Fruit fly (Drosophila melanogaster) whole organism, embryonic: ENCODE results near the gene hng2.

ENCODE experiments used
- ATbp ChIP-seq: fragments of 200-800 bp; sonication (Bioruptor generic); optimal IDR thresholded peaks from 2 replicates; lab custom pipeline; 2017; ENCODE audit warnings: missing biosample characterization, mild to moderate bottlenecking, missing genetic modification characterization, missing genetic modification reagents
- Asciz ChIP-seq: fragments of 200-800 bp; sonication (Bioruptor generic); optimal IDR thresholded peaks from 2 replicates; lab custom pipeline; 2017; ENCODE audit warnings: missing biosample characterization, mild to moderate bottlenecking, missing genetic modification characterization, missing genetic modification reagents
- BEAF-32 ChIP-seq: fragments of 200-800 bp; sonication (Bioruptor generic); optimal IDR thresholded peaks from 3 replicates; lab custom pipeline; 2017; ENCODE audit warnings: missing biosample characterization, missing genetic modification characterization, mild to moderate bottlenecking, moderate library complexity, missing genetic modification reagents
- BtbVII ChIP-seq: fragments of 200-800 bp; sonication (Bioruptor generic); optimal IDR thresholded peaks from 3 replicates; lab custom pipeline; 2017; ENCODE audit warnings: missing biosample characterization, mild to moderate bottlenecking, missing genetic modification characterization
- CG10209 ChIP-seq: fragments of 200-800 bp; sonication (Bioruptor generic); optimal IDR thresholded peaks from 3 replicates; lab custom pipeline; 2017; ENCODE audit warnings: missing biosample characterization, mild to moderate bottlenecking, missing genetic modification characterization, missing genetic modification reagents
- CG10267 ChIP-seq: fragments of 200-800 bp; sonication (Bioruptor generic); optimal IDR thresholded peaks from 2 replicates; lab custom pipeline; 2018; ENCODE audit warnings: missing biosample characterization, mild to moderate bottlenecking, missing genetic modification characterization, moderate library complexity
- CG12071 ChIP-seq: fragments of 200-800 bp; sonication (Bioruptor generic); optimal IDR thresholded peaks from 3 replicates; lab custom pipeline; 2018; ENCODE audit warnings: missing biosample characterization, mild to moderate bottlenecking, missing genetic modification characterization
- CG1233 ChIP-seq: fragments of 200-800 bp; sonication (Bioruptor generic); optimal IDR thresholded peaks from 4 replicates; lab custom pipeline; 2018; ENCODE audit warnings: missing biosample characterization, mild to moderate bottlenecking, missing genetic modification characterization
- CG12391 ChIP-seq: fragments of 200-800 bp; sonication (Bioruptor generic); optimal IDR thresholded peaks from 3 replicates; lab custom pipeline; 2018; ENCODE audit warnings: missing biosample characterization, mild to moderate bottlenecking, missing genetic modification characterization, moderate library complexity
- CG13296 ChIP-seq: fragments of 200-800 bp; sonication (Bioruptor generic); optimal IDR thresholded peaks from 3 replicates; lab custom pipeline; 2018; ENCODE audit warnings: missing biosample characterization, mild to moderate bottlenecking, missing genetic modification characterization
- CG13624 ChIP-seq: fragments of 200-800 bp; sonication (Bioruptor generic); optimal IDR thresholded peaks from 2 replicates; lab custom pipeline; 2016; ENCODE audit warnings: missing biosample characterization, missing genetic modification characterization
- CG14710 ChIP-seq: fragments of 200-800 bp; sonication (Bioruptor generic); optimal IDR thresholded peaks from 3 replicates; lab custom pipeline; 2019; ENCODE audit warnings: missing biosample characterization, mild to moderate bottlenecking, missing genetic modification characterization, moderate library complexity
- CG15514 ChIP-seq: fragments of 200-800 bp; sonication (Bioruptor generic); optimal IDR thresholded peaks from 3 replicates; lab custom pipeline; 2017; ENCODE audit warnings: missing biosample characterization, missing genetic modification characterization, mild to moderate bottlenecking, moderate library complexity, missing genetic modification reagents
- CG17361 ChIP-seq: fragments of 200-800 bp; sonication (Bioruptor generic); IDR thresholded peaks from 3 replicates; pipeline ENCODE4 v1.3.6; 2022; ENCODE audit warnings: missing biosample characterization, missing genetic modification characterization
- CG1792 ChIP-seq: fragments of 200-800 bp; sonication (Bioruptor generic); optimal IDR thresholded peaks from 2 replicates; lab custom pipeline; 2016; ENCODE audit warnings: missing biosample characterization, missing genetic modification characterization
- CG18262 ChIP-seq: fragments of 200-800 bp; optimal IDR thresholded peaks from 3 replicates; lab custom pipeline; 2019; ENCODE audit warnings: missing biosample characterization, mild to moderate bottlenecking, missing genetic modification characterization, moderate library complexity
- CG3726 ChIP-seq: fragments of 200-800 bp; sonication (Bioruptor generic); IDR thresholded peaks from 3 replicates; pipeline ENCODE4, ENCODE4 v1.3.6; 2022; ENCODE audit warnings: missing biosample characterization, missing genetic modification characterization
- CG42726 ChIP-seq: fragments of 200-800 bp; sonication (Bioruptor generic); IDR thresholded peaks from 2 replicates; pipeline ENCODE4 v1.3.6; 2022; ENCODE audit warnings: missing biosample characterization, missing genetic modification characterization; ENCODE audit not compliant: partially characterized antibody
- CG5180 ChIP-seq: fragments of 200-800 bp; sonication (Bioruptor generic); optimal IDR thresholded peaks from 3 replicates; lab custom pipeline; 2017; ENCODE audit warnings: missing biosample characterization, missing genetic modification characterization, mild to moderate bottlenecking, moderate library complexity, missing genetic modification reagents
- CG6813 ChIP-seq: fragments of 200-800 bp; sonication (Bioruptor generic); optimal IDR thresholded peaks from 2 replicates; lab custom pipeline; 2017; ENCODE audit warnings: missing biosample characterization, missing genetic modification characterization, mild to moderate bottlenecking, moderate library complexity, missing genetic modification reagents
- CG6854 ChIP-seq: fragments of 200-800 bp; sonication (Bioruptor generic); optimal IDR thresholded peaks from 3 replicates; lab custom pipeline; 2017; ENCODE audit warnings: missing biosample characterization, mild to moderate bottlenecking, missing genetic modification characterization
- CG7271 ChIP-seq: fragments of 200-800 bp; sonication (Bioruptor generic); optimal IDR thresholded peaks from 2 replicates; lab custom pipeline; 2018; ENCODE audit warnings: missing biosample characterization, mild to moderate bottlenecking, missing genetic modification characterization, moderate library complexity
- CG7963 ChIP-seq: fragments of 200-800 bp; sonication (Bioruptor generic); IDR thresholded peaks from 3 replicates; pipeline ENCODE4 v1.3.6; 2022; ENCODE audit warnings: missing biosample characterization, missing genetic modification characterization; ENCODE audit not compliant: partially characterized antibody
- CG9727 ChIP-seq: fragments of 200-800 bp; sonication (Bioruptor generic); optimal IDR thresholded peaks from 3 replicates; lab custom pipeline; 2017; ENCODE audit warnings: missing biosample characterization, mild to moderate bottlenecking, missing genetic modification characterization
- Hr3 ChIP-seq: fragments of 200-800 bp; sonication (Bioruptor generic); optimal IDR thresholded peaks from 3 replicates; lab custom pipeline; 2016; ENCODE audit warnings: missing biosample characterization, missing genetic modification characterization
- Lim3 ChIP-seq: fragments of 200-800 bp; sonication (Bioruptor generic); IDR thresholded peaks from 2 replicates; pipeline ENCODE4 v1.3.6; 2022; ENCODE audit warnings: missing biosample characterization, missing genetic modification characterization
- NC2β ChIP-seq: fragments of 200-800 bp; sonication (Bioruptor generic); optimal IDR thresholded peaks from 2 replicates; lab custom pipeline; 2016; ENCODE audit warnings: missing biosample characterization, missing genetic modification characterization
- Nf-YC ChIP-seq: fragments of 200-800 bp; optimal IDR thresholded peaks from 3 replicates; lab custom pipeline; 2019; ENCODE audit warnings: missing biosample characterization, mild to moderate bottlenecking, missing genetic modification characterization, moderate library complexity
- NfI ChIP-seq: fragments of 200-800 bp; sonication (Bioruptor generic); optimal IDR thresholded peaks from 3 replicates; lab custom pipeline; 2018; ENCODE audit warnings: missing biosample characterization, mild to moderate bottlenecking, missing genetic modification characterization, moderate library complexity
- Ptx1 ChIP-seq: fragments of 200-800 bp; sonication (Bioruptor generic); IDR thresholded peaks from 2 replicates; pipeline ENCODE4 v1.3.6; 2022; ENCODE audit warnings: missing biosample characterization, missing genetic modification characterization
- Six4 ChIP-seq: fragments of 200-800 bp; sonication (Bioruptor generic); optimal IDR thresholded peaks from 2 replicates; lab custom pipeline; 2016; ENCODE audit warnings: missing biosample characterization, missing genetic modification characterization
- Xbp1 ChIP-seq: fragments of 200-800 bp; sonication (Bioruptor generic); optimal IDR thresholded peaks from 3 replicates; lab custom pipeline; 2016; ENCODE audit warnings: missing biosample characterization, mild to moderate bottlenecking, missing genetic modification characterization
- ara ChIP-seq: fragments of 200-800 bp; sonication (Bioruptor generic); IDR thresholded peaks from 2 replicates; pipeline ENCODE4 v1.3.6; 2022; ENCODE audit warnings: missing biosample characterization, missing genetic modification characterization
- disco-r ChIP-seq: fragments of 200-800 bp; sonication (Bioruptor generic); optimal IDR thresholded peaks from 2 replicates; lab custom pipeline; 2016; ENCODE audit warnings: missing biosample characterization, missing genetic modification characterization
- dysf ChIP-seq: fragments of 200-800 bp; sonication (Bioruptor generic); IDR thresholded peaks from 3 replicates; pipeline ENCODE4 v1.3.6; 2022; ENCODE audit warnings: missing biosample characterization, missing genetic modification characterization
- ems ChIP-seq: fragments of 200-800 bp; sonication (Bioruptor generic); optimal IDR thresholded peaks from 3 replicates; lab custom pipeline; 2016; ENCODE audit warnings: missing biosample characterization, missing genetic modification characterization
- gcm2 ChIP-seq: fragments of 200-800 bp; sonication (Bioruptor generic); optimal IDR thresholded peaks from 2 replicates; lab custom pipeline; 2016; ENCODE audit warnings: missing biosample characterization, missing genetic modification characterization
- hkb ChIP-seq, 2 experiments: fragments of 200-800 bp in 1 of 2; fragments of >200 bp in 1 of 2; sonication (Bioruptor generic) in 1 of 2; IDR thresholded peaks in 1 of 2; optimal IDR thresholded peaks in 1 of 2; 2 replicates each; pipeline versions ENCODE4 v1.3.6 to Lab custom; 2017 to 2022; ENCODE audit warnings: missing biosample characterization in 1 of 2, missing genetic modification characterization in 1 of 2
- inv ChIP-seq: fragments of 200-800 bp; sonication (Bioruptor generic); IDR thresholded peaks from 2 replicates; pipeline ENCODE4 v1.3.6; 2022; ENCODE audit warnings: missing biosample characterization, missing genetic modification characterization; ENCODE audit not compliant: partially characterized antibody
- maf-S ChIP-seq: fragments of 200-800 bp; sonication (Bioruptor generic); optimal IDR thresholded peaks from 2 replicates; lab custom pipeline; 2016; ENCODE audit warnings: missing biosample characterization, missing genetic modification characterization
- mam ChIP-seq: fragments of 200-800 bp; sonication (Bioruptor generic); optimal IDR thresholded peaks from 3 replicates; lab custom pipeline; 2016; ENCODE audit warnings: missing biosample characterization, missing genetic modification characterization
- phol ChIP-seq: fragments of 200-800 bp; sonication (Bioruptor generic); optimal IDR thresholded peaks from 3 replicates; lab custom pipeline; 2018; ENCODE audit warnings: missing biosample characterization, mild to moderate bottlenecking, missing genetic modification characterization, moderate library complexity
- ro ChIP-seq: fragments of 200-800 bp; sonication (Bioruptor generic); IDR thresholded peaks from 2 replicates; pipeline ENCODE4 v1.3.6; 2022; ENCODE audit warnings: missing biosample characterization, missing genetic modification characterization
- sens ChIP-seq: fragments of 200-800 bp; sonication (Bioruptor generic); peaks from one replicate; lab custom pipeline; 2016; ENCODE audit warnings: missing biosample characterization, missing genetic modification characterization
- sens-2 ChIP-seq: fragments of 200-800 bp; sonication (Bioruptor generic); IDR thresholded peaks from 2 replicates; pipeline ENCODE4 v1.3.6; 2022; ENCODE audit warnings: missing biosample characterization, missing genetic modification characterization
- slbo ChIP-seq: fragments of 200-800 bp; sonication (Bioruptor generic); IDR thresholded peaks from 2 replicates; pipeline ENCODE4 v1.3.6; 2022; ENCODE audit warnings: missing biosample characterization, missing genetic modification characterization
- sug ChIP-seq: fragments of 200-800 bp; optimal IDR thresholded peaks from 2 replicates; lab custom pipeline; 2019; ENCODE audit warnings: missing biosample characterization, mild to moderate bottlenecking, missing genetic modification characterization, moderate library complexity
- usp ChIP-seq: fragments of >200 bp; optimal IDR thresholded peaks from 2 replicates; lab custom pipeline; 2017; ENCODE audit warnings: missing biosample characterization, missing genetic modification characterization
- z ChIP-seq: fragments of 200-800 bp; sonication (Bioruptor generic); IDR thresholded peaks from 3 replicates; pipeline ENCODE4 v1.3.6; 2022; ENCODE audit warnings: missing biosample characterization, missing genetic modification characterization

Gene hng2

DNA sequence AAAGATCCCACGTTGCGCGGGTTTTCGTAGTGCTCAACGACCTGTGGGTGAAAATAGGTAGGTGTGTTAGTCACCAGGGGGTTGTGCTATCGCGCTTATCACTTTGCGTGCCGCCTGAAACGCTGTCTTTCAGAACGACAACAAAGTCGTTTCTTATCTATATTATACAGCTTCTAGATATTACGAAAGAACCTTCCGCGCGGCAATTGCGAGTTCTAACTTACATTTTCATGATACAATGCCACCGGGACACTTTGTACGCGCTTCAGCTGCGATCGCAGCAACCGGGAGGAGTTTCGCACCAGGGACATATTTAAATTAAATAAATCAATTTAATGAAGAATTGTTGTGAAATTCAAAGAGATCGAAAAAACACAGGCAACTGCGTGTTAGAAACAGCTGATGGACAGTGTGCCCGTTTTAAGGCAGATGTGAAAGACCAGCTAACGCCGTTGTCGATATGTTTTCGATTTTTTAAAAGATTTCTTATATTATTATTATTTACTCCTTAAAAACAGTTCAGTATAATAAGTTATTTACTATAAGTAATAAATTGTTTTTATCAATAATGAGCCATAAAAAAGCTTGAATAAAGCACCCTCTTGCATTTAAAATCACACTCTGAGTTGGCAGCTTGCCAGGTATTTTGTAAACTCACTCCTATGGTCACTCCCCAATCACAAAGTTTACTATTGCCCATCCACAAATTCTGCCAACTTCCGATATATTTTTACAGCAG is 17.8 kb downstream of the hng2 start, which contains the start of the genes IscU and CG8379 (continued):
- TF ChIP-seq CG5180 (GFP tag; lab: Kevin White, UChicago) (no peak), mam (GFP tag; lab: Kevin White, UChicago) (no peak), ems (GFP tag; lab: Kevin White, UChicago) (no peak), CG12391 (tag; lab: Kevin White, UChicago) (peak; percentile 45), CG13296 (GFP tag; lab: Kevin White, UChicago) (no peak), slbo (GFP tag; lab: Robert Waterston, UW) (no peak), maf-S (GFP tag; lab: Kevin White, UChicago) (no peak), CG1233 (GFP tag; lab: Kevin White, UChicago) (no peak), BEAF-32 (peak; percentile 74), Lim3 (GFP tag; lab: Robert Waterston, UW) (no peak), z (no peak), sens (no peak), Xbp1 (no peak), CG1792 (GFP tag; lab: Kevin White, UChicago) (no peak), sug (peak; percentile 98), phol (tag; lab: Kevin White, UChicago) (peak; percentile 43), usp (GFP tag; lab: Kevin White, UChicago) (no peak), sens-2 (GFP tag; lab: Robert Waterston, UW) (no peak), CG42726 (GFP tag; lab: Robert Waterston, UW) (peak; percentile 13; the same call in 1 of the 2 replicates), Hr3 (GFP tag; lab: Kevin White, UChicago) (no peak), CG6813 (GFP tag; lab: Kevin White, UChicago) (no peak), CG17361 (no peak; the same call in 1 of the 3 replicates), NfI (GFP tag; lab: Kevin White, UChicago) (no peak), CG3726 (GFP tag; lab: Robert Waterston, UW) (no peak), gcm2 (GFP tag; lab: Kevin White, UChicago) (no peak), CG13624 (GFP tag; lab: Kevin White, UChicago) (no peak), CG12071 (GFP tag; lab: Kevin White, UChicago) (no peak), CG18262 (tag; lab: Kevin White, UChicago) (no peak), Ptx1 (GFP tag; lab: Robert Waterston, UW) (no peak), CG10209 (GFP tag; lab: Kevin White, UChicago) (no peak), Six4 (no peak), disco-r (no peak), CG10267 (tag; lab: Kevin White, UChicago) (peak; percentile 52), dysf (no peak), CG15514 (GFP tag; lab: Kevin White, UChicago) (peak; percentile 50), ara (no peak), BtbVII (no peak), Nf-YC (tag; lab: Kevin White, UChicago) (no peak), Asciz (GFP tag; lab: Kevin White, UChicago) (no peak), CG9727 (GFP tag; lab: Kevin White, UChicago) (no peak), CG6854 (GFP tag; lab: Kevin White, UChicago) (no peak), NC2β (no peak), CG14710 (tag; lab: Kevin White, UChicago) (peak; percentile 75), CG7963 (no peak), CG7271 (tag; lab: Kevin White, UChicago) (no peak), ATbp (GFP tag; lab: Kevin White, UChicago) (no peak), inv (peak; percentile 54), ro (GFP tag; lab: Robert Waterston, UW) (no peak), hkb (optimal IDR thresholded peaks at IDR 0.05; lab: Kevin White, UChicago) (no peak), hkb (GFP tag; IDR thresholded peaks at IDR 0.05; lab: Robert Waterston, UW) (no peak)
